Worm (Caenorhabditis elegans) whole organism, mixed stage, embryonic: ENCODE results near the gene nhr-238.

Experiments
- M03D4.4 ChIP-seq: sonication (generic microtip); optimal IDR thresholded peaks from 2 replicates; lab custom pipeline; 2017; ENCODE audit warnings: mild to moderate bottlenecking, missing genetic modification characterization, missing compliant biosample characterization
- bed-3 ChIP-seq: fragments of 200-800 bp; sonication (Bioruptor generic); optimal IDR thresholded peaks from 3 replicates; lab custom pipeline; 2018; ENCODE audit warnings: mild to moderate bottlenecking, missing genetic modification characterization, moderate library complexity, missing compliant biosample characterization
- blmp-1 ChIP-seq: fragments of 150-350 bp; optimal IDR thresholded peaks from 2 replicates; lab custom pipeline; 2014; ENCODE audit warnings: missing biosample characterization, missing genetic modification characterization
- ceh-43 ChIP-seq: fragments of 200-800 bp; sonication (Bioruptor generic); optimal IDR thresholded peaks from 2 replicates; lab custom pipeline; 2018; ENCODE audit warnings: mild to moderate bottlenecking, missing genetic modification characterization, moderate library complexity, missing compliant biosample characterization
- ces-1 ChIP-seq: fragments of 150-350 bp; optimal IDR thresholded peaks from 2 replicates; lab custom pipeline; 2014; ENCODE audit warnings: missing biosample characterization, missing genetic modification reagents, missing genetic modification characterization
- cnd-1 ChIP-seq: fragments of 200-800 bp; sonication (Bioruptor generic); optimal IDR thresholded peaks from 2 replicates; lab custom pipeline; 2018; ENCODE audit warnings: mild to moderate bottlenecking, missing genetic modification characterization, missing compliant biosample characterization
- drap-1 ChIP-seq: fragments of 200-800 bp; sonication (Bioruptor generic); optimal IDR thresholded peaks from 3 replicates; lab custom pipeline; 2018; ENCODE audit warnings: mild to moderate bottlenecking, missing genetic modification characterization, missing compliant biosample characterization
- elt-1 ChIP-seq: sonication (generic microtip); optimal IDR thresholded peaks from 2 replicates; lab custom pipeline; 2017; ENCODE audit warnings: missing genetic modification characterization, mild to moderate bottlenecking, missing compliant biosample characterization, antibody characterized with exemption, moderate library complexity, borderline replicate concordance; ENCODE audit not compliant: insufficient read depth
- elt-3 ChIP-seq: fragments of 150-350 bp; optimal IDR thresholded peaks from 2 replicates; lab custom pipeline; 2014; ENCODE audit warnings: missing biosample characterization, missing genetic modification characterization
- flh-1 ChIP-seq: fragments of 200-800 bp; sonication (Bioruptor generic); optimal IDR thresholded peaks from 2 replicates; lab custom pipeline; 2018; ENCODE audit warnings: mild to moderate bottlenecking, missing genetic modification characterization, moderate library complexity, missing compliant biosample characterization
- ham-2 ChIP-seq: fragments of 200-800 bp; sonication (Bioruptor generic); optimal IDR thresholded peaks from 2 replicates; lab custom pipeline; 2018; ENCODE audit warnings: mild to moderate bottlenecking, missing genetic modification characterization, missing compliant biosample characterization
- lin-32 ChIP-seq: fragments of 200-800 bp; sonication (Bioruptor generic); optimal IDR thresholded peaks from 2 replicates; lab custom pipeline; 2018; ENCODE audit warnings: mild to moderate bottlenecking, missing genetic modification characterization, missing compliant biosample characterization
- lsy-2 ChIP-seq: fragments of 150-350 bp; optimal IDR thresholded peaks from 2 replicates; lab custom pipeline; 2014; ENCODE audit warnings: missing biosample characterization, missing genetic modification characterization
- mab-5 ChIP-seq: fragments of 150-350 bp; optimal IDR thresholded peaks from 2 replicates; lab custom pipeline; 2014; ENCODE audit warnings: missing biosample characterization, missing genetic modification characterization
- mep-1 ChIP-seq: fragments of 150-350 bp; optimal IDR thresholded peaks from 2 replicates; lab custom pipeline; 2017; ENCODE audit warnings: missing biosample characterization, missing genetic modification reagents, missing genetic modification characterization, inconsistent platforms
- mls-2 ChIP-seq: sonication (generic microtip); optimal IDR thresholded peaks from 2 replicates; lab custom pipeline; 2016; ENCODE audit warnings: mild to moderate bottlenecking, missing genetic modification characterization, moderate library complexity, missing compliant biosample characterization
- nhr-12 ChIP-seq: fragments of 150-350 bp; optimal IDR thresholded peaks from 2 replicates; lab custom pipeline; 2014; ENCODE audit warnings: missing biosample characterization, missing genetic modification characterization
- nhr-2 ChIP-seq: fragments of 150-350 bp; optimal IDR thresholded peaks from 2 replicates; lab custom pipeline; 2014; ENCODE audit warnings: missing biosample characterization, missing genetic modification characterization
- nhr-237 ChIP-seq: fragments of 150-350 bp; optimal IDR thresholded peaks from 2 replicates; lab custom pipeline; 2014; ENCODE audit warnings: missing biosample characterization, missing genetic modification characterization
- nhr-28 ChIP-seq: fragments of 150-350 bp; optimal IDR thresholded peaks from 2 replicates; lab custom pipeline; 2014; ENCODE audit warnings: missing biosample characterization, missing genetic modification characterization
- nhr-76 ChIP-seq: sonication (generic microtip); optimal IDR thresholded peaks from 2 replicates; lab custom pipeline; 2017; ENCODE audit warnings: missing biosample characterization, missing genetic modification characterization
- pha-4 ChIP-seq: fragments of 150-350 bp; optimal IDR thresholded peaks from 2 replicates; lab custom pipeline; 2018; ENCODE audit warnings: missing biosample characterization, missing genetic modification reagents, missing genetic modification characterization
- sem-2 ChIP-seq: fragments of 200-800 bp; sonication (Bioruptor generic); optimal IDR thresholded peaks from 2 replicates; lab custom pipeline; 2018; ENCODE audit warnings: mild to moderate bottlenecking, missing genetic modification characterization, missing compliant biosample characterization
- sptf-1 ChIP-seq: sonication (generic microtip); optimal IDR thresholded peaks from 2 replicates; lab custom pipeline; 2017; ENCODE audit warnings: mild to moderate bottlenecking, missing genetic modification characterization, moderate library complexity, missing compliant biosample characterization
- tbx-8 ChIP-seq: fragments of 200-800 bp; sonication (Bioruptor generic); optimal IDR thresholded peaks from 2 replicates; lab custom pipeline; 2018; ENCODE audit warnings: mild to moderate bottlenecking, missing genetic modification characterization, moderate library complexity, missing compliant biosample characterization
- unc-120 ChIP-seq: sonication (generic microtip); optimal IDR thresholded peaks from 2 replicates; lab custom pipeline; 2017; ENCODE audit warnings: missing genetic modification characterization, missing compliant biosample characterization; ENCODE audit not compliant: poor library complexity, severe bottlenecking
- unc-39 ChIP-seq: fragments of 150-350 bp; optimal IDR thresholded peaks from 2 replicates; lab custom pipeline; 2014; ENCODE audit warnings: missing biosample characterization, missing genetic modification characterization
- unc-62 ChIP-seq: fragments of 150-350 bp; optimal IDR thresholded peaks from 2 replicates; lab custom pipeline; 2014; ENCODE audit warnings: missing biosample characterization, missing genetic modification reagents, missing genetic modification characterization
- zip-8 ChIP-seq: fragments of 150-350 bp; optimal IDR thresholded peaks from 2 replicates; lab custom pipeline; 2014; ENCODE audit warnings: missing biosample characterization, missing genetic modification characterization
- ztf-11 ChIP-seq: fragments of 150-350 bp; optimal IDR thresholded peaks from 2 replicates; lab custom pipeline; 2014; ENCODE audit warnings: missing biosample characterization, missing genetic modification characterization

Gene nhr-238

DNA sequence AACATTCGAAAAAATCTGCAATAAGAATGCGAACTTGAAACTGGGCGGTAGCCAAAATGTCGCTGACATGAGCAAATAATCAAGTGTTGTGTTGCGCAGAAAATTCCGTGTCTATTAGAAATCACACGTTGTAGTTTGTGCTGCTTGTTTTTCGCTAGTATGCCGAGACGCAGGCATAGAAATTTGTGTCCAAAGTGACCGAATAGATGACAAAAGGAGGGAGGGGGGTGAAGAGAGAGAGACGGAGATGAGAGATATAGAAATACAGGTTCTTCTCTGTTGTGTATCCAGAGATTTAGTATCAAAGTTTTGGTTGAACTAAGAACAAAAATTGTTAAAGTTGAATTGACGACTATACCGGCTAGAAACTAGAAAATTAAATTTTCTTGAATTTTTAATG, 2.0 kb downstream of the nhr-238 start:
- TF ChIP-seq sem-2 (GFP tag; lab: Kevin White, UChicago), result no peak
- TF ChIP-seq mab-5 (tag; lab: Kevin White, UChicago), result no peak
- no peak for TF ChIP-seq unc-39 (tag; lab: Kevin White, UChicago)
- TF ChIP-seq blmp-1 (tag; lab: Kevin White, UChicago), result no peak
- no peak for TF ChIP-seq bed-3 (GFP tag; lab: Kevin White, UChicago)
- peak; percentile 72 for TF ChIP-seq ham-2 (GFP tag; lab: Kevin White, UChicago)
- TF ChIP-seq ztf-11 (tag; lab: Kevin White, UChicago), result no peak
- TF ChIP-seq unc-120 (tag; lab: Kevin White, UChicago), result no peak
- TF ChIP-seq mep-1 (tag; lab: Kevin White, UChicago), result peak; percentile 69
- TF ChIP-seq drap-1 (GFP tag; lab: Kevin White, UChicago), result no peak
- no peak for TF ChIP-seq tbx-8
- TF ChIP-seq unc-62 (GFP tag; lab: Kevin White, UChicago), result peak; percentile 12
- peak; percentile 15 for TF ChIP-seq elt-1 (tag; lab: Kevin White, UChicago)
- TF ChIP-seq flh-1, result no peak
- TF ChIP-seq nhr-28 (tag; lab: Kevin White, UChicago), result peak; percentile 94
- peak; percentile 61 for TF ChIP-seq pha-4
- TF ChIP-seq, all 35 proteins: peak for 6

DNA sequence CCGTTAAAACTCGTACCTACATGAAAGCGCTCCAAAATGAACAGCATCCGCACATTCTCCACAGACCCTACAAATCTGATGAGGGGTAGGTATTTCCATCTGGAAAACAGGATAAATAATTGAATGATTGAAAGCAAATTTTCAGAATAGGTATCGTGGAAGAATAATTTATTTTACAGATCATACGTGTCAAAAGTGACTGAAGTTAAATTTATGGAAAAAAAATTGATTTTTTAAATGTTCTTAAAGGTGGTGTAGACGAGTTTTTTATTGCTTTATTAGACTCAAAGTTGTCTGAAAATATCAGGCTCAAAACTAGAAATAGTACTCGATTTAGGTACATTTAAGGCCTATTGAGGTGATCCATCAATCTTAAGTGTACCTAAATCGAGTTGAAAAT, 2.5 kb downstream of the nhr-238 start, which contains the start of gene nhr-237:
Gene nhr-237 (minus strand): TSS at position 101 of the 400 bp plus-strand sequence.
- TF ChIP-seq sptf-1 (tag; lab: Kevin White, UChicago), result no peak
- no peak for TF ChIP-seq mls-2 (tag; lab: Kevin White, UChicago)
- TF ChIP-seq nhr-237 (tag; lab: Kevin White, UChicago), result no peak
- no peak for TF ChIP-seq drap-1 (GFP tag; lab: Kevin White, UChicago)
- no peak for TF ChIP-seq lsy-2 (tag; lab: Kevin White, UChicago)
- TF ChIP-seq unc-39 (tag; lab: Kevin White, UChicago), result no peak
- no peak for TF ChIP-seq nhr-28 (tag; lab: Kevin White, UChicago)
- TF ChIP-seq ces-1 (GFP tag; lab: Kevin White, UChicago), result no peak
- TF ChIP-seq pha-4, result no peak
- TF ChIP-seq unc-62 (GFP tag; lab: Kevin White, UChicago), result no peak
- TF ChIP-seq mep-1 (tag; lab: Kevin White, UChicago), result no peak
- TF ChIP-seq, all 35 proteins: peak for 0

DNA sequence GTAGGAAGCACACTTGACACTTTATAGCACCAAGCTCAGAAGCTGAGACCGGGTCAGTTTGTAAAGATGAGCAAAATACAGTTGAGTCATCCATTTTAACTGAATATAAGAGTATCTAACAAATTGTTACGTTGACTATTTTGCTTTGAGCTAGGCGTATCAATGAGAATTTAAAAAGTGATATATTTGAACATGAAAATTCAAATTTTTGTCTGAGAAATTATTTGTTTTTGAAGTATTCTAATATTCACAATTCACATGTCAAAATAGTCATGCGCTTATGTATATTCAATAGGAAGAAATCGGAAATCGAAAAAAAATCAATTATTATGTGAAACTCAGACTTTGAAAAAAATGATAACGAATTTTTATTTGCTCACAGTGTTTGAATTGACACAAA, 4.9 kb downstream of the nhr-238 start, which contains the start of gene nhr-110:
Gene nhr-110 (minus strand): TSS at position 101 of the 400 bp plus-strand sequence.
- TF ChIP-seq nhr-12 (tag; lab: Kevin White, UChicago) (no peak), ham-2 (GFP tag; lab: Kevin White, UChicago) (no peak)

DNA sequence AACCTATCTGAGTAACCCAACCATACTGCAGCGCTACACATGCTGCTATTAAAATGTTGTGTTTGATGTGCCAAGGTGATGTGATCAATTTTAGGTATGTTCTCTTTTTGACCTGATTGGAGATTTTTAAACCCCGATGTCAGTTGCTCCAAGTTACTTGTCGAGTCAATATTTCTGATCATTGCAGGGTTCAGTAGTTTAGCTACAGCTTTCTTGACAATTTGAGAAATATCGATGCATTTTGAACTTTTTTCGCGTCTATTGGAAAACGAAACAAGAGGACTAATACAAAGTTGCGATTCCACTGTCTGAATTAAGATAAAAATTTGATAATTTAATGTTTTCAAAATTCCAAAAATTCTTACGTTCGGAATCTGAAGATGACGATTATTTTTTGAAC, 5.8 kb downstream of the nhr-238 start:
- no peak for TF ChIP-seq nhr-76 (tag; lab: Kevin White, UChicago)
- TF ChIP-seq nhr-2 (tag; lab: Kevin White, UChicago), result no peak
- TF ChIP-seq mls-2 (tag; lab: Kevin White, UChicago), result no peak
- no peak for TF ChIP-seq ztf-11 (tag; lab: Kevin White, UChicago)
- TF ChIP-seq zip-8 (tag; lab: Kevin White, UChicago), result no peak
- no peak for TF ChIP-seq M03D4.4
- no peak for TF ChIP-seq mep-1 (tag; lab: Kevin White, UChicago)
- no peak for TF ChIP-seq unc-39 (tag; lab: Kevin White, UChicago)
- no peak for TF ChIP-seq mab-5 (tag; lab: Kevin White, UChicago)
- TF ChIP-seq sptf-1 (tag; lab: Kevin White, UChicago), result no peak

DNA sequence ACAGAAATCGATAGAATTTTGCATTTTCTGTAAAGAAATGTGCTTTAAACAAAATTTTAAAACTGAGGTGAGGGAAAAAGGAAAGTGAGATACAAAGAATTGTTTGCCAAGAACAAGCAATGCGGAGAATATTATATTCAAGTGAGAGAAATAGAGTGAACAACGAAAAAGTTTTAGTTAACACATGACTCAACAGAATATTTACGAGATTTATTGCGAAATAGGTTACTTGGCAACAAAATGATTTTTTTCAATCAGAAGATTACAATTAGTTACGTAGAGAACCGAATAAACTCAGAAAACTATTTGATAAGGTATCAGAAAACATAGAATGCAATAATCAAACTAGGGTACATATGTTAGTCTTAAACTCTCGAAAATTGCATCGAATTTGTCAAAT, 7.7 kb downstream of the nhr-238 start, which contains the start of gene nhr-117:
Gene nhr-117 (minus strand): TSS at position 27 of the 400 bp plus-strand sequence.
- TF ChIP-seq ham-2 (GFP tag; lab: Kevin White, UChicago), result no peak
- TF ChIP-seq bed-3 (GFP tag; lab: Kevin White, UChicago), result no peak
- no peak for TF ChIP-seq mab-5 (tag; lab: Kevin White, UChicago)
- TF ChIP-seq ces-1 (GFP tag; lab: Kevin White, UChicago), result no peak
- no peak for TF ChIP-seq nhr-28 (tag; lab: Kevin White, UChicago)
- TF ChIP-seq ceh-43 (GFP tag; lab: Kevin White, UChicago), result no peak
- no peak for TF ChIP-seq cnd-1
- no peak for TF ChIP-seq elt-3
- no peak for TF ChIP-seq mep-1 (tag; lab: Kevin White, UChicago)
- TF ChIP-seq ztf-11 (tag; lab: Kevin White, UChicago), result no peak
- no peak for TF ChIP-seq lin-32 (GFP tag; lab: Kevin White, UChicago)
- no peak for TF ChIP-seq unc-62 (GFP tag; lab: Kevin White, UChicago)
- no peak for TF ChIP-seq sptf-1 (tag; lab: Kevin White, UChicago)
- TF ChIP-seq tbx-8, result no peak
- TF ChIP-seq elt-1 (tag; lab: Kevin White, UChicago), result no peak
- TF ChIP-seq nhr-76 (tag; lab: Kevin White, UChicago), result no peak
- TF ChIP-seq nhr-237 (tag; lab: Kevin White, UChicago), result no peak
